Worm (Caenorhabditis elegans) whole organism, young adult: ENCODE results near the gene K08D12.8.

ENCODE experiments used
- B0035.1 ChIP-seq: sonication (generic microtip); optimal IDR thresholded peaks from 2 replicates; lab custom pipeline; 2016; ENCODE audit warnings: missing genetic modification characterization, mild to moderate bottlenecking, missing compliant biosample characterization, missing genotype, missing genetic modification reagents
- D2030.7 ChIP-seq: fragments of 200-800 bp; sonication (Bioruptor generic); IDR thresholded peaks from 2 replicates; pipeline ENCODE4 v1.3.6; 2022; ENCODE audit warnings: missing genetic modification reagents, missing genetic modification characterization, missing compliant biosample characterization
- F23B12.7 ChIP-seq: sonication (generic microtip); optimal IDR thresholded peaks from 2 replicates; lab custom pipeline; 2017; ENCODE audit warnings: missing genetic modification characterization, mild to moderate bottlenecking, missing compliant biosample characterization, antibody characterized with exemption, moderate library complexity; ENCODE audit not compliant: insufficient read depth
- F37B4.10 ChIP-seq: fragments of 200-800 bp; sonication (Bioruptor generic); IDR thresholded peaks from 2 replicates; pipeline ENCODE4 v1.3.6; 2022; ENCODE audit warnings: missing genetic modification characterization, missing compliant biosample characterization
- F55B11.4 ChIP-seq: sonication (generic microtip); optimal IDR thresholded peaks from 2 replicates; lab custom pipeline; 2016; ENCODE audit warnings: missing compliant biosample characterization, missing genetic modification characterization, borderline replicate concordance; ENCODE audit not compliant: insufficient read depth
- F57C9.4 ChIP-seq: sonication (generic microtip); optimal IDR thresholded peaks from 2 replicates; lab custom pipeline; 2017; ENCODE audit warnings: mild to moderate bottlenecking, missing genetic modification characterization, missing compliant biosample characterization
- K11D2.4 ChIP-seq: fragments of 200-800 bp; sonication (Bioruptor generic); IDR thresholded peaks from 2 replicates; pipeline ENCODE4 v1.3.6; 2022; ENCODE audit warnings: missing genetic modification reagents, missing genetic modification characterization, missing compliant biosample characterization
- akir-1 ChIP-seq: fragments of 200-800 bp; sonication (Bioruptor generic); optimal IDR thresholded peaks from 2 replicates; lab custom pipeline; 2018; ENCODE audit warnings: mild to moderate bottlenecking, missing genetic modification characterization, moderate library complexity, missing compliant biosample characterization
- attf-5 ChIP-seq: fragments of 200-800 bp; sonication (Bioruptor generic); optimal IDR thresholded peaks from 2 replicates; lab custom pipeline; 2018; ENCODE audit warnings: mild to moderate bottlenecking, missing genetic modification characterization, missing compliant biosample characterization
- bed-1 ChIP-seq: fragments of 200-800 bp; sonication (Bioruptor generic); IDR thresholded peaks from 2 replicates; pipeline ENCODE4 v1.3.6; 2022; ENCODE audit warnings: missing genetic modification reagents, missing genetic modification characterization, missing compliant biosample characterization
- ccch-3 ChIP-seq: fragments of 200-800 bp; sonication (Bioruptor generic); optimal IDR thresholded peaks from 2 replicates; lab custom pipeline; 2018; ENCODE audit warnings: mild to moderate bottlenecking, missing genetic modification characterization, missing compliant biosample characterization
- cebp-1 ChIP-seq, 2 experiments: fragments of 200-800 bp in 1 of 2; sonication (Bioruptor generic) in 1 of 2; sonication (generic microtip) in 1 of 2; IDR thresholded peaks in 1 of 2; optimal IDR thresholded peaks in 1 of 2; 2 replicates each; pipeline versions ENCODE4 v1.3.6 to Lab custom; 2017 to 2022; ENCODE audit warnings: missing compliant biosample characterization in 2 of 2, missing genetic modification characterization in 2 of 2, mild to moderate bottlenecking in 1 of 2, missing genetic modification reagents in 1 of 2, moderate library complexity in 1 of 2
- ceh-27 ChIP-seq: fragments of 200-800 bp; sonication (Bioruptor generic); optimal IDR thresholded peaks from 2 replicates; lab custom pipeline; 2018; ENCODE audit warnings: mild to moderate bottlenecking, missing genetic modification characterization, moderate library complexity, missing compliant biosample characterization
- ceh-40 ChIP-seq: fragments of 200-800 bp; sonication (Bioruptor generic); IDR thresholded peaks from 2 replicates; pipeline ENCODE4 v1.3.6; 2022; ENCODE audit warnings: missing genetic modification characterization, missing compliant biosample characterization
- ceh-91 ChIP-seq: fragments of 200-800 bp; sonication (Bioruptor generic); IDR thresholded peaks from 2 replicates; pipeline ENCODE4 v1.3.6; 2022; ENCODE audit warnings: missing genetic modification reagents, missing genetic modification characterization, missing compliant biosample characterization
- die-1 ChIP-seq: sonication (generic microtip); optimal IDR thresholded peaks from 2 replicates; lab custom pipeline; 2016; ENCODE audit warnings: missing genotype, mild to moderate bottlenecking, missing genetic modification characterization, missing compliant biosample characterization
- egl-44 ChIP-seq: fragments of 200-800 bp; sonication (Bioruptor generic); IDR thresholded peaks from 2 replicates; pipeline ENCODE4 v1.3.6; 2022; ENCODE audit warnings: missing genetic modification reagents, missing genetic modification characterization, missing compliant biosample characterization
- egrh-3 ChIP-seq: fragments of 200-800 bp; sonication (Bioruptor generic); IDR thresholded peaks from 2 replicates; pipeline ENCODE4 v1.3.6; 2022; ENCODE audit warnings: missing genetic modification reagents, missing genetic modification characterization, missing compliant biosample characterization
- fkh-3 ChIP-seq: sonication (generic microtip); optimal IDR thresholded peaks from 2 replicates; lab custom pipeline; 2016; ENCODE audit warnings: mild to moderate bottlenecking, missing genetic modification characterization, missing compliant biosample characterization
- him-1 ChIP-seq: sonication (generic microtip); optimal IDR thresholded peaks from 2 replicates; lab custom pipeline; 2016; ENCODE audit warnings: missing genotype, missing genetic modification reagents, missing genetic modification characterization, missing compliant biosample characterization
- hlh-26 ChIP-seq: fragments of 200-800 bp; sonication (Bioruptor generic); conservative IDR thresholded peaks from 2 replicates; pipeline ENCODE4 v1.3.6; 2022; ENCODE audit warnings: missing genetic modification reagents, missing genetic modification characterization, missing compliant biosample characterization
- hrde-1 ChIP-seq: sonication (generic microtip); optimal IDR thresholded peaks from 2 replicates; lab custom pipeline; 2016; ENCODE audit warnings: missing genetic modification characterization, mild to moderate bottlenecking, missing compliant biosample characterization, moderate library complexity, missing genotype, missing genetic modification reagents, borderline replicate concordance
- hsf-1 ChIP-seq: fragments of 200-800 bp; sonication (Bioruptor generic); IDR thresholded peaks from 2 replicates; pipeline ENCODE4 v1.3.6; 2022; ENCODE audit warnings: missing genetic modification reagents, missing genetic modification characterization, missing compliant biosample characterization
- let-607 ChIP-seq, 2 experiments: fragments of 200-800 bp in 1 of 2; sonication (Bioruptor generic) in 1 of 2; sonication (generic microtip) in 1 of 2; optimal IDR thresholded peaks; 2 replicates each; lab custom pipeline; 2016 to 2018; ENCODE audit warnings: mild to moderate bottlenecking in 2 of 2, missing compliant biosample characterization in 2 of 2, missing genetic modification characterization in 2 of 2, moderate library complexity in 2 of 2, missing genotype in 1 of 2
- lin-26 ChIP-seq: fragments of 200-800 bp; sonication (Bioruptor generic); IDR thresholded peaks from 2 replicates; pipeline ENCODE4 v1.3.6; 2022; ENCODE audit warnings: missing genetic modification reagents, missing genetic modification characterization, missing compliant biosample characterization
- lin-54 ChIP-seq: fragments of 200-800 bp; sonication (Bioruptor generic); optimal IDR thresholded peaks from 2 replicates; lab custom pipeline; 2018; ENCODE audit warnings: mild to moderate bottlenecking, missing genetic modification characterization, missing compliant biosample characterization
- lsl-1 ChIP-seq: fragments of 200-800 bp; sonication (Bioruptor generic); optimal IDR thresholded peaks from 2 replicates; lab custom pipeline; 2018; ENCODE audit warnings: mild to moderate bottlenecking, missing genetic modification characterization, moderate library complexity, missing compliant biosample characterization
- nhr-120 ChIP-seq: fragments of 200-800 bp; sonication (Bioruptor generic); IDR thresholded peaks from 2 replicates; pipeline ENCODE4 v1.3.6; 2022; ENCODE audit warnings: missing genetic modification characterization, missing compliant biosample characterization
- pha-4 ChIP-seq: fragments of 150-350 bp; sonication (generic microtip); optimal IDR thresholded peaks from 2 replicates; lab custom pipeline; 2014; ENCODE audit warnings: missing biosample characterization, missing genetic modification reagents, missing genetic modification characterization
- repo-1 ChIP-seq: sonication (generic microtip); optimal IDR thresholded peaks from 2 replicates; lab custom pipeline; 2017; ENCODE audit warnings: mild to moderate bottlenecking, missing genetic modification characterization, missing compliant biosample characterization
- snpc-1.1 ChIP-seq: sonication (generic microtip); optimal IDR thresholded peaks from 2 replicates; lab custom pipeline; 2017; ENCODE audit warnings: missing genetic modification characterization, mild to moderate bottlenecking, missing compliant biosample characterization, antibody characterized with exemption, moderate library complexity, missing genotype, missing genetic modification reagents; ENCODE audit not compliant: insufficient read depth
- snpc-1.3 ChIP-seq: sonication (generic microtip); optimal IDR thresholded peaks from 2 replicates; lab custom pipeline; 2017; ENCODE audit warnings: missing genetic modification characterization, mild to moderate bottlenecking, missing compliant biosample characterization, antibody characterized with exemption, moderate library complexity, missing genotype, missing genetic modification reagents; ENCODE audit not compliant: insufficient read depth
- sptf-2 ChIP-seq: fragments of 200-800 bp; sonication (Bioruptor generic); optimal IDR thresholded peaks from 2 replicates; lab custom pipeline; 2018; ENCODE audit warnings: mild to moderate bottlenecking, missing genetic modification characterization, missing compliant biosample characterization
- tbp1 ChIP-seq: fragments of 200-800 bp; sonication (Bioruptor generic); optimal IDR thresholded peaks from 2 replicates; lab custom pipeline; 2018; ENCODE audit warnings: mild to moderate bottlenecking, missing genetic modification characterization, missing compliant biosample characterization
- zfh-2 ChIP-seq: fragments of 200-800 bp; sonication (Bioruptor generic); conservative IDR thresholded peaks from 2 replicates; pipeline ENCODE4 v1.3.6; 2022; ENCODE audit warnings: missing genetic modification reagents, missing genetic modification characterization, missing compliant biosample characterization
- ztf-22 ChIP-seq: fragments of 200-800 bp; sonication (Bioruptor generic); optimal IDR thresholded peaks from 2 replicates; lab custom pipeline; 2018; ENCODE audit warnings: mild to moderate bottlenecking, missing genetic modification characterization, moderate library complexity, missing compliant biosample characterization
- ztf-25 ChIP-seq: fragments of 200-800 bp; sonication (Bioruptor generic); IDR thresholded peaks from 2 replicates; pipeline ENCODE4 v1.3.6; 2022; ENCODE audit warnings: missing genetic modification reagents, missing genetic modification characterization, missing compliant biosample characterization
- ztf-26 ChIP-seq: sonication (generic microtip); optimal IDR thresholded peaks from 2 replicates; lab custom pipeline; 2017; ENCODE audit warnings: missing genetic modification characterization, missing compliant biosample characterization
- ztf-28 ChIP-seq: fragments of 200-800 bp; sonication (Bioruptor generic); IDR thresholded peaks from 2 replicates; pipeline ENCODE4 v1.3.6; 2022; ENCODE audit warnings: missing genetic modification reagents, missing genetic modification characterization, missing compliant biosample characterization
- ztf-3 ChIP-seq: fragments of 200-800 bp; sonication (Bioruptor generic); optimal IDR thresholded peaks from 2 replicates; lab custom pipeline; 2018; ENCODE audit warnings: mild to moderate bottlenecking, missing genetic modification characterization, missing compliant biosample characterization

K08D12.8 gene

DNA sequence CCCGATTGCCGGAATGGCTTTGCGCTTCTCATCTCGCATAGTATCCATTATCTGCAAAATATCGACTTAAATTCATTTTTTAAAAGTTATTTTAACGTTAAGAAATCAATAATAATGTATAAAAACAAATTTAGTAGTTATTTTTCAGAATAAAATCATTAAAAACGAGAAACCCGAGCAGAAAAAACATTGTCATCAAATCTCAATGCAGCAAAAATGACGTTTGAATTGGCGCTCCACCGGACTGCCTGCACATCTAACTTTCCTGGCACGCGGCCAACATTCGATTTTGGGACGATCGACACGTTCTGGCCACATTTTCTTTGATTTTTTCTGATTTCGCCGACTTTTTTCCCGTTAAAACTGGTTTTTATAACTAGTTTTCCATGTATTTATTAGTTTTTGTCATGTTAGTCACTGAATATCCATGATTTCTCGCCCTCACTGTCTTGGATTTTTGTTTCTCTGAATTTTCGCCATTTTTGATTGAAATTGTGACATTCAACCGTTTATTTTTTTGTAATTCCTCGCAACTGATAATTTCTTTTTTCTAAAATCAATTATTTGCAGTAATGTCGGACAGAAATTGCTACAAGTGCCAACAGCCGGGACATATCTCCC lies 16.2 kb upstream of the K08D12.8 start, which contains the start of the genes pbs-1 and K08D12.3 (continued):
- TF ChIP-seq snpc-1.3 (tag; lab: Kevin White, UChicago) (peak; percentile 32), ztf-26 (tag; lab: Kevin White, UChicago) (peak; percentile 42), F23B12.7 (tag; lab: Kevin White, UChicago) (peak; percentile 40), lin-54 (GFP tag; lab: Kevin White, UChicago) (peak; percentile 97), pha-4 (tag; lab: Kevin White, UChicago) (peak; percentile 74), D2030.7 (GFP tag; lab: Robert Waterston, UW) (peak; percentile 52), let-607 (tag; optimal IDR thresholded peaks at IDR 0.05; lab: Kevin White, UChicago) (peak in 1 of 2 experiments; percentile 50), snpc-1.1 (tag; lab: Kevin White, UChicago) (peak; percentile 17)

DNA sequence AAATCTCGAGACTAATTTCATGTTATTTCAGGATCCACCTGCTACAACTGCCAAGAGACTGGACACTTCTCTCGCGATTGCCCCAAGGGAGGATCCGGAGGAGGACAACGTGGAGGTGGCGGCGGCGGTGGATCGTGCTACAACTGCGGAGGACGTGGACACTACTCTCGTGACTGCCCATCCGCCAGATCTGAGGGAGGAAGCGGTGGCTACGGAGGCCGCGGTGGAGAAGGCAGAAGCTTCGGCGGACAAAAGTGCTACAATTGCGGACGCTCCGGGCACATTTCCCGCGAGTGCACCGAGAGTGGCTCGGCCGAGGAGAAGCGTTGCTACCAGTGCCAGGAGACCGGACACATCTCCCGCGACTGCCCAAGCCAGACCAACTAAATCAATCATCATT lies 15.5 kb upstream of the K08D12.8 start:
- TF ChIP-seq akir-1 (GFP tag; lab: Kevin White, UChicago), result no peak
- TF ChIP-seq tbp1 (GFP tag; lab: Kevin White, UChicago), result no peak
- peak; percentile 72; the same call in 1 of the 2 replicates for TF ChIP-seq lin-26 (GFP tag; lab: Robert Waterston, UW)
- TF ChIP-seq F57C9.4 (tag; lab: Kevin White, UChicago), result no peak
- no peak for TF ChIP-seq fkh-3 (tag; lab: Kevin White, UChicago)
- no peak for TF ChIP-seq F37B4.10 (GFP tag; lab: Robert Waterston, UW)
- peak; percentile 89 for TF ChIP-seq egrh-3 (GFP tag; lab: Robert Waterston, UW)
- no peak for TF ChIP-seq egl-44 (GFP tag; lab: Robert Waterston, UW)
- TF ChIP-seq K11D2.4 (GFP tag; lab: Robert Waterston, UW), result no peak
- TF ChIP-seq ceh-27 (GFP tag; lab: Kevin White, UChicago), result no peak
- peak; percentile 24 for TF ChIP-seq lin-54 (GFP tag; lab: Kevin White, UChicago)
- TF ChIP-seq lsl-1 (GFP tag; lab: Kevin White, UChicago), result no peak
- no peak for TF ChIP-seq bed-1 (GFP tag; lab: Robert Waterston, UW)
- no peak for TF ChIP-seq nhr-120
- TF ChIP-seq him-1, result no peak
- TF ChIP-seq die-1, result no peak
- no peak for TF ChIP-seq ccch-3 (GFP tag; lab: Kevin White, UChicago)
- TF ChIP-seq attf-5 (GFP tag; lab: Kevin White, UChicago), result no peak
- TF ChIP-seq ztf-22 (GFP tag; lab: Kevin White, UChicago), result no peak
- no peak for TF ChIP-seq F55B11.4 (tag; lab: Kevin White, UChicago)
- peak; percentile 82 for TF ChIP-seq zfh-2 (GFP tag; lab: Robert Waterston, UW)

DNA sequence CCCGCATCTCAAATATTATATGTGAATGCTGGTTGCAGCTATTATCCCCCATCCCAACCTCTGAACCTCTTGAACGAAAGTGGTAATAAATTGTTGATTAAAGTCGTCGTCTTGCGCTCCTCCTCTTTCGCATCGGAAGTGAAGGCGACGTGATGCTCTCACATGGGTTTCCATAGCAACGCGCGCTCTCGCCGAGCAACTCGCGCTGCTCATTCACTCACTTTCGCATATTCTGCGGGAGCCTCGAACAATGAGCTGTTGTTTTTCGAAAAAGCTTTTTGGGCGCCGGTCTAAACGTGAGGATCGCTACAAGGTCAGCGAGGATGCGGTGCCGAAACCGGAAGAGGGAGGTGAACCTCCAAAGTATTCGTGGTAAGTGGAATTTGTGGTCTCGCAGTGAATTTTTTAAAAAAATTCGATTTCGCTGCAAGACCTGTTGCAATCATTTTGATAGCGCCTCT lies 14.9 kb upstream of the K08D12.8 start, which contains the start of gene rpi-2:
Gene rpi-2 (plus strand): TSS at position 234 of the 461 bp plus-strand sequence.
- 0 out of 2 replicates have a peak, but pooled peaks have one; percentile 70 for TF ChIP-seq hlh-26 (GFP tag; lab: Robert Waterston, UW)
- TF ChIP-seq fkh-3 (tag; lab: Kevin White, UChicago), result peak; percentile 81
- TF ChIP-seq D2030.7 (GFP tag; lab: Robert Waterston, UW), result peak; percentile 60
- peak; percentile 45; the same call in 1 of the 2 replicates for TF ChIP-seq ceh-91 (GFP tag; lab: Robert Waterston, UW)
- TF ChIP-seq lsl-1 (GFP tag; lab: Kevin White, UChicago), result peak; percentile 68
- peak; percentile 83 for TF ChIP-seq repo-1 (tag; lab: Kevin White, UChicago)
- TF ChIP-seq ceh-40 (GFP tag; lab: Robert Waterston, UW), result peak; percentile 94
- TF ChIP-seq attf-5 (GFP tag; lab: Kevin White, UChicago), result peak; percentile 63
- peak; percentile 86 for TF ChIP-seq hsf-1 (GFP tag; lab: Robert Waterston, UW)
- TF ChIP-seq cebp-1 (GFP tag; IDR thresholded peaks at IDR 0.05; lab: Robert Waterston, UW), result no peak
- TF ChIP-seq cebp-1 (tag; optimal IDR thresholded peaks at IDR 0.05; lab: Kevin White, UChicago), result peak; percentile 74
- no peak for TF ChIP-seq ztf-25
- no peak for TF ChIP-seq ccch-3 (GFP tag; lab: Kevin White, UChicago)
- peak; percentile 57; the same call in 1 of the 2 replicates for TF ChIP-seq ztf-28 (GFP tag; lab: Robert Waterston, UW)
- TF ChIP-seq B0035.1 (tag; lab: Kevin White, UChicago), result peak; percentile 80
- no peak for TF ChIP-seq F23B12.7 (tag; lab: Kevin White, UChicago)
- peak; percentile 21 for TF ChIP-seq snpc-1.1 (tag; lab: Kevin White, UChicago)
- no peak for TF ChIP-seq ztf-3 (GFP tag; lab: Kevin White, UChicago)
- peak; percentile 85; the same call in 1 of the 2 replicates for TF ChIP-seq bed-1 (GFP tag; lab: Robert Waterston, UW)
- peak; percentile 95 for TF ChIP-seq hrde-1
- TF ChIP-seq let-607 (tag; optimal IDR thresholded peaks at IDR 0.05; lab: Kevin White, UChicago), result no peak
- no peak for TF ChIP-seq sptf-2 (GFP tag; lab: Kevin White, UChicago)
